Fruit fly (Drosophila melanogaster): ENCODE results near the gene NitFhit.

DNA sequence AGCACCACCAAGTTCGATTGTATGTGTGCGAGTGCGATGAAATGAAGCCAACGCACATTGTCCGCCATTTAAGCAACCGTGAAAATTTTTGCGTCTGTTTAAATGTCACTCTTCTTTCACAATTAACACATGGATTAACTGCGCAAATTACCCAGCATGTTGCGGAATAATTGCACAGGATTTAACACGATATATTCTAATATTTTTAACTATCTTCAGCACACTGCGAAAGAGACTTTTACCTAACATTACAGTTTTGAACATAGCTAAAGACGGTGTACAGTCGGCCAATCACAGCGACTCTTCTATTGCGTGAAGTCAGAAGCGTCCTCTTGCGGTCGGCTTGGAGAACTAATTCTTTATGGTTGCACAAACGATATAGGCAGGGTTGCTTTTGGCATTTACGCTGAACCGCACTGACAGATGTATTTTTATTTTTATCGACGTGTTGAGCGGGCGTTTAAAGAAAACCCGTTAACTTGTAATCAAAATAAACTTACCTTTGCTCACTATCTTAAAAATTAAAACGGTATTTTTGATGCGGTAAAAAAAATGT lies 43.2 kb downstream of the NitFhit start:
- no peak for TF ChIP-seq EcR (GFP tag; optimal IDR thresholded peaks at IDR 0.05)
- TF ChIP-seq rn (GFP tag; IDR thresholded peaks at IDR 0.05): no peak
- TF ChIP-seq Pif1B (GFP tag; optimal IDR thresholded peaks at IDR 0.05): no peak
- TF ChIP-seq CG17806 (tag; optimal IDR thresholded peaks at IDR 0.05): peak; percentile 5
- TF ChIP-seq Pif1A (GFP tag; optimal IDR thresholded peaks at IDR 0.05): no peak
- no peak for TF ChIP-seq CG13204 (GFP tag; optimal IDR thresholded peaks at IDR 0.05)
- TF ChIP-seq Ets98B (GFP tag; IDR thresholded peaks at IDR 0.05): no peak; the same call in 1 of the 2 replicates
